ENCODE assay signal across 7 worm cellular contexts in genomic region chrIII:5840277-5840676, ce11.
TF ChIP-seq lines count a peak whose summit lies in the region.

No protein-coding gene starts in this region.

TF ChIP-seq in whole organism, L1 larva, 84 proteins besides CTCF, POLR2A, EP300 and RAD21 (continues in another document):
- TF ChIP-seq jun-1 (tag; optimal IDR thresholded peaks at IDR 0.05; lab: Kevin White, UChicago) (peak; percentile 16), aly-2 (tag; optimal IDR thresholded peaks at IDR 0.05; lab: Kevin White, UChicago) (no peak), ceh-90 (tag; optimal IDR thresholded peaks at IDR 0.05; lab: Kevin White, UChicago) (no peak), fkh-8 (tag; optimal IDR thresholded peaks at IDR 0.05; lab: Kevin White, UChicago) (peak; percentile 16), ceh-82 (tag; optimal IDR thresholded peaks at IDR 0.05; lab: Kevin White, UChicago) (no peak), nhr-85 (tag; lab: Kevin White, UChicago) (no peak), swsn-7 (tag; optimal IDR thresholded peaks at IDR 0.05; lab: Kevin White, UChicago) (no peak), blmp-1 (tag; optimal IDR thresholded peaks at IDR 0.05; lab: Kevin White, UChicago) (no peak), nhr-47 (tag; optimal IDR thresholded peaks at IDR 0.05; lab: Kevin White, UChicago) (peak; percentile 23), zag-1 (tag; optimal IDR thresholded peaks at IDR 0.05; lab: Kevin White, UChicago) (no peak), xbp-1 (tag; optimal IDR thresholded peaks at IDR 0.05; lab: Kevin White, UChicago) (no peak), elt-2 (tag; optimal IDR thresholded peaks at IDR 0.05; lab: Kevin White, UChicago) (peak; percentile 11), dpl-1 (GFP tag; optimal IDR thresholded peaks at IDR 0.05; lab: Kevin White, UChicago) (peak in 1 of 3 experiments; percentile 3), lsy-2 (tag; optimal IDR thresholded peaks at IDR 0.05; lab: Kevin White, UChicago) (peak in 1 of 2 experiments; percentile 11)

TF ChIP-seq in whole organism, L2 larva, 48 proteins besides CTCF, POLR2A, EP300 and RAD21:
- TF ChIP-seq nhr-129 (tag; optimal IDR thresholded peaks at IDR 0.05; lab: Kevin White, UChicago) (no peak), unc-55 (GFP tag; optimal IDR thresholded peaks at IDR 0.05; lab: Kevin White, UChicago) (no peak), sma-9 (GFP tag; optimal IDR thresholded peaks at IDR 0.05; lab: Kevin White, UChicago) (peak; percentile 5), sma-9 (tag; optimal IDR thresholded peaks at IDR 0.05; lab: Kevin White, UChicago) (no peak), C34F6.9 (tag; optimal IDR thresholded peaks at IDR 0.05; lab: Kevin White, UChicago) (no peak), fos-1 (tag; optimal IDR thresholded peaks at IDR 0.05; lab: Kevin White, UChicago) (peak; percentile 40), skn-1 (tag; optimal IDR thresholded peaks at IDR 0.05; lab: Kevin White, UChicago) (no peak)

TF ChIP-seq in whole organism, L3 larva, 47 proteins besides CTCF, POLR2A, EP300 and RAD21:
- no peak for TF ChIP-seq snpc-4 (tag; optimal IDR thresholded peaks at IDR 0.05; lab: Kevin White, UChicago)
- peak; percentile 75 for TF ChIP-seq elt-2 (tag; optimal IDR thresholded peaks at IDR 0.05; lab: Kevin White, UChicago)
- TF ChIP-seq fkh-2 (tag; optimal IDR thresholded peaks at IDR 0.05; lab: Kevin White, UChicago): no peak
- TF ChIP-seq nhr-25 (tag; optimal IDR thresholded peaks at IDR 0.05; lab: Kevin White, UChicago): no peak
- TF ChIP-seq ztf-4 (tag; optimal IDR thresholded peaks at IDR 0.05; lab: Kevin White, UChicago): no peak
- peak; percentile 61 for TF ChIP-seq pqm-1 (tag; optimal IDR thresholded peaks at IDR 0.05; lab: Kevin White, UChicago)

TF ChIP-seq in whole organism, L4 larva, 104 proteins besides CTCF, POLR2A, EP300 and RAD21 (continues in another document):
- TF ChIP-seq Y105C5A.15 (GFP tag; IDR thresholded peaks at IDR 0.05; lab: Robert Waterston, UW) (no peak), dve-1 (tag; optimal IDR thresholded peaks at IDR 0.05; lab: Kevin White, UChicago; ENCODE audit: insufficient read depth) (peak; percentile 16), madf-9 (GFP tag; conservative IDR thresholded peaks at IDR 0.05; lab: Robert Waterston, UW) (no peak), nhr-28 (tag; optimal IDR thresholded peaks at IDR 0.05; lab: Kevin White, UChicago) (peak; percentile 41), nhr-25 (tag; optimal IDR thresholded peaks at IDR 0.05; lab: Kevin White, UChicago; ENCODE audit: borderline replicate concordance, insufficient read depth) (no peak), mdt-29 (GFP tag; IDR thresholded peaks at IDR 0.05; lab: Robert Waterston, UW) (0 out of 2 replicates have a peak, but pooled peaks have one; percentile 8), ceh-82 (tag; optimal IDR thresholded peaks at IDR 0.05; lab: Kevin White, UChicago) (no peak), madf-5 (GFP tag; IDR thresholded peaks at IDR 0.05; lab: Robert Waterston, UW) (0 out of 4 replicates have a peak, but pooled peaks of 1 of the 2 experiments have one; percentile 35), dmd-6 (GFP tag; IDR thresholded peaks at IDR 0.05; lab: Robert Waterston, UW) (peak; percentile 43; the same call in 1 of the 2 replicates), daf-16 (GFP tag; optimal IDR thresholded peaks at IDR 0.05; lab: Kevin White, UChicago) (no peak), daf-16 (tag; optimal IDR thresholded peaks at IDR 0.05; lab: Kevin White, UChicago) (peak; percentile 49), duxl-1 (tag; optimal IDR thresholded peaks at IDR 0.05; lab: Kevin White, UChicago; ENCODE audit: poor library complexity) (no peak), pqm-1 (tag; optimal IDR thresholded peaks at IDR 0.05; lab: Kevin White, UChicago) (peak; percentile 59), ztf-11 (tag; optimal IDR thresholded peaks at IDR 0.05; lab: Kevin White, UChicago) (no peak), mes-2 (tag; optimal IDR thresholded peaks at IDR 0.05; lab: Kevin White, UChicago; ENCODE audit: poor library complexity, severe bottlenecking) (peak; percentile 24)

TF ChIP-seq in whole organism, late embryonic, 69 proteins besides CTCF, POLR2A, EP300 and RAD21:
- TF ChIP-seq sdc-2 (tag; optimal IDR thresholded peaks at IDR 0.05; lab: Kevin White, UChicago) (peak; percentile 0), mec-3 (tag; optimal IDR thresholded peaks at IDR 0.05; lab: Kevin White, UChicago; ENCODE audit: borderline replicate concordance) (no peak)

TF ChIP-seq in whole organism, mixed stage, embryonic, 35 proteins besides CTCF, POLR2A, EP300 and RAD21:
- TF ChIP-seq ces-1 (GFP tag; optimal IDR thresholded peaks at IDR 0.05; lab: Kevin White, UChicago) (peak; percentile 27), flh-1 (GFP tag; optimal IDR thresholded peaks at IDR 0.05; lab: Kevin White, UChicago) (no peak), sptf-1 (tag; optimal IDR thresholded peaks at IDR 0.05; lab: Kevin White, UChicago) (no peak)
TF ChIP-seq in whole organism, mixed stage, embryonic: peak in this region for 1.

TF ChIP-seq in whole organism, young adult, 124 proteins besides CTCF, POLR2A, EP300 and RAD21:
- TF ChIP-seq attf-5 (GFP tag; optimal IDR thresholded peaks at IDR 0.05; lab: Kevin White, UChicago) (no peak), dox-1 (GFP tag; IDR thresholded peaks at IDR 0.05; lab: Robert Waterston, UW) (0 out of 2 replicates have a peak, but pooled peaks have one; percentile 9), zfh-2 (GFP tag; conservative IDR thresholded peaks at IDR 0.05; lab: Robert Waterston, UW) (no peak), rcor-1 (GFP tag; IDR thresholded peaks at IDR 0.05; lab: Robert Waterston, UW) (no peak), nfyb-1 (GFP tag; IDR thresholded peaks at IDR 0.05; lab: Robert Waterston, UW) (no peak), pha-4 (tag; optimal IDR thresholded peaks at IDR 0.05; lab: Kevin White, UChicago) (no peak), nhr-80 (tag; optimal IDR thresholded peaks at IDR 0.05; lab: Kevin White, UChicago) (peak; percentile 46), cebp-1 (GFP tag; IDR thresholded peaks at IDR 0.05; lab: Robert Waterston, UW) (peak; percentile 21; the same call in 1 of the 2 replicates), cebp-1 (tag; optimal IDR thresholded peaks at IDR 0.05; lab: Kevin White, UChicago) (peak; percentile 64), B0261.1 (tag; optimal IDR thresholded peaks at IDR 0.05; lab: Kevin White, UChicago) (no peak)
